Comparison of ENCODE assay signal across 2 fruit fly cellular contexts in the genomic region with DNA sequence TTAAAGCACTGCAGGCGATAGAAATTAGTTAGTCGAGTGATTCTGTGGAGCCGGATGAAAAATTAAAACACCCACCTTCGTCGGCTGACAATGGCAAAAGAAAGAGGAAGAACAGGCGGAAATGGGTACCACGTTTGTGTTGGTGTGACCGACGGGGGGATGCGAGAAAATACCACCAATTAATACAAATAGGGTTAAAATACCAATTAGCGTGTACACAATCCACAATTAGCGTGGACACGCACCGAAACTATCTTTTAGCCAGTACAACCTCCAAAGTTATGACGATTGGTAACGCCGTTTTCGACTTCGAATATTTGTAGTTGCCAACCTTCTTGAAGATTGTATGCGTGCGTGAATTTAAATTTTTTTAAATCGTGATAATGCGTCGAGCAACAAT.
A peak's percentile ranks its signal among the peaks of the same experiment; 100 is the strongest.
TF ChIP-seq lines count a peak whose summit lies in the region.

TSS of gene RpL30 (minus strand) at position 177 of the 400 bp plus-strand sequence.

TF ChIP-seq in whole organism, embryonic, 481 proteins besides CTCF, POLR2A, EP300 and RAD21 (continued from another document and continues in another):
- TF ChIP-seq CG10565 (GFP tag; optimal IDR thresholded peaks at IDR 0.05; lab: Kevin White, UChicago) = peak; percentile 35
- TF ChIP-seq Max (GFP tag; optimal IDR thresholded peaks at IDR 0.05; lab: Kevin White, UChicago) = peak; percentile 95
- peak; percentile 73 for TF ChIP-seq fd3F (GFP tag; optimal IDR thresholded peaks at IDR 0.05; lab: Kevin White, UChicago)
- TF ChIP-seq Eip74EF (GFP tag; optimal IDR thresholded peaks at IDR 0.05; lab: Kevin White, UChicago) = peak in 1 of 2 experiments; percentile 88
- peak; percentile 66 for TF ChIP-seq CG10321 (GFP tag; IDR thresholded peaks at IDR 0.05; lab: Robert Waterston, UW)
- peak; percentile 90 for TF ChIP-seq wek (GFP tag; optimal IDR thresholded peaks at IDR 0.05; lab: Kevin White, UChicago)
- TF ChIP-seq Blimp-1 (GFP tag; optimal IDR thresholded peaks at IDR 0.05; lab: Kevin White, UChicago) = peak; percentile 76
- peak; percentile 60 for TF ChIP-seq Deaf1 (tag; optimal IDR thresholded peaks at IDR 0.05; lab: Kevin White, UChicago)
- TF ChIP-seq CG2875 (GFP tag; optimal IDR thresholded peaks at IDR 0.05; lab: Kevin White, UChicago) = peak; percentile 92
- TF ChIP-seq cg (GFP tag; optimal IDR thresholded peaks at IDR 0.05; lab: Kevin White, UChicago) = no peak
- peak; percentile 87 for TF ChIP-seq CG2712 (tag; optimal IDR thresholded peaks at IDR 0.05; lab: Kevin White, UChicago)
- peak; percentile 98 for TF ChIP-seq caup (GFP tag; optimal IDR thresholded peaks at IDR 0.05; lab: Kevin White, UChicago; ENCODE audit: severe bottlenecking)
- TF ChIP-seq NFAT (GFP tag; IDR thresholded peaks at IDR 0.05; lab: Robert Waterston, UW) = peak; percentile 86
- peak; percentile 55 for TF ChIP-seq CG42726 (GFP tag; IDR thresholded peaks at IDR 0.05; lab: Robert Waterston, UW; ENCODE audit: partially characterized antibody)
- peak; percentile 82 for TF ChIP-seq CG7786 (GFP tag; optimal IDR thresholded peaks at IDR 0.05; lab: Kevin White, UChicago)
- peak; percentile 85 for TF ChIP-seq CG12236 (GFP tag; optimal IDR thresholded peaks at IDR 0.05; lab: Kevin White, UChicago)
- TF ChIP-seq kni (GFP tag; optimal IDR thresholded peaks at IDR 0.05; lab: Kevin White, UChicago) = peak; percentile 89
- TF ChIP-seq ind (GFP tag; optimal IDR thresholded peaks at IDR 0.05; lab: Kevin White, UChicago) = peak; percentile 62
- peak; percentile 79; the same call in 2 of the 3 replicates for TF ChIP-seq CG11560 (tag; IDR thresholded peaks at IDR 0.05; lab: Robert Waterston, UW)
- peak; percentile 93 for TF ChIP-seq CG1233 (GFP tag; optimal IDR thresholded peaks at IDR 0.05; lab: Kevin White, UChicago)
- TF ChIP-seq HLH4C (GFP tag; IDR thresholded peaks at IDR 0.05; lab: Robert Waterston, UW; ENCODE audit: partially characterized antibody) = peak; percentile 20; the same call in 1 of the 3 replicates
- TF ChIP-seq CG16863 (GFP tag; optimal IDR thresholded peaks at IDR 0.05; lab: Kevin White, UChicago) = peak; percentile 86
- peak; percentile 23 for TF ChIP-seq CG15479 (GFP tag; optimal IDR thresholded peaks at IDR 0.05; lab: Kevin White, UChicago)
- peak; percentile 54 for TF ChIP-seq CG14667 (GFP tag; IDR thresholded peaks at IDR 0.05; lab: Robert Waterston, UW)
- peak; percentile 57; the same call in 2 of the 3 replicates for TF ChIP-seq Mrtf (GFP tag; IDR thresholded peaks at IDR 0.05; lab: Robert Waterston, UW)
- no peak for TF ChIP-seq Hmx (GFP tag; optimal IDR thresholded peaks at IDR 0.05; lab: Kevin White, UChicago)
- peak; percentile 93 for TF ChIP-seq p53 (GFP tag; optimal IDR thresholded peaks at IDR 0.05; lab: Kevin White, UChicago)
- TF ChIP-seq insv (GFP tag; optimal IDR thresholded peaks at IDR 0.05; lab: Kevin White, UChicago) = peak in 1 of 2 experiments; percentile 84
- peak; percentile 92 for TF ChIP-seq CG6683 (GFP tag; optimal IDR thresholded peaks at IDR 0.05; lab: Kevin White, UChicago)
- TF ChIP-seq nerfin-1 (tag; optimal IDR thresholded peaks at IDR 0.05; lab: Kevin White, UChicago) = peak; percentile 80
- peak; percentile 96 for TF ChIP-seq CG12659 (GFP tag; optimal IDR thresholded peaks at IDR 0.05; lab: Kevin White, UChicago)
- peak; percentile 90 for TF ChIP-seq repo (GFP tag; optimal IDR thresholded peaks at IDR 0.05; lab: Kevin White, UChicago)
- TF ChIP-seq CG12299 (tag; optimal IDR thresholded peaks at IDR 0.05; lab: Kevin White, UChicago) = peak; percentile 92
- TF ChIP-seq CG2116 (GFP tag; optimal IDR thresholded peaks at IDR 0.05; lab: Kevin White, UChicago) = peak; percentile 90
- TF ChIP-seq gsb (GFP tag; IDR thresholded peaks at IDR 0.05; lab: Robert Waterston, UW) = peak; percentile 74
- TF ChIP-seq Ada2b (GFP tag; IDR thresholded peaks at IDR 0.05; lab: Robert Waterston, UW) = peak; percentile 69
- TF ChIP-seq HLHmδ (GFP tag; optimal IDR thresholded peaks at IDR 0.05; lab: Kevin White, UChicago) = peak; percentile 99
- TF ChIP-seq Ets97D (GFP tag; optimal IDR thresholded peaks at IDR 0.05; lab: Kevin White, UChicago) = peak; percentile 100
- TF ChIP-seq CG11247 (GFP tag; IDR thresholded peaks at IDR 0.05; lab: Robert Waterston, UW) = peak; percentile 81
- TF ChIP-seq tap (tag; optimal IDR thresholded peaks at IDR 0.05; lab: Kevin White, UChicago) = peak; percentile 77
- peak; percentile 95 for TF ChIP-seq CG17912 (GFP tag; optimal IDR thresholded peaks at IDR 0.05; lab: Kevin White, UChicago)
- peak; percentile 89 for TF ChIP-seq bigmax (GFP tag; optimal IDR thresholded peaks at IDR 0.05; lab: Kevin White, UChicago)
- peak; percentile 100 for TF ChIP-seq dm (GFP tag; optimal IDR thresholded peaks at IDR 0.05; lab: Kevin White, UChicago)
- peak; percentile 90 for TF ChIP-seq CG14014 (GFP tag; IDR thresholded peaks at IDR 0.05; lab: Robert Waterston, UW)
- TF ChIP-seq CG12769 (tag; optimal IDR thresholded peaks at IDR 0.05; lab: Kevin White, UChicago) = peak; percentile 94
- peak; percentile 60 for TF ChIP-seq Drgx (GFP tag; IDR thresholded peaks at IDR 0.05; lab: Robert Waterston, UW)
- peak; percentile 61 for TF ChIP-seq Sry-β (GFP tag; optimal IDR thresholded peaks at IDR 0.05; lab: Kevin White, UChicago)
- peak; percentile 26; the same call in 1 of the 3 replicates for TF ChIP-seq Doc3 (GFP tag; IDR thresholded peaks at IDR 0.05; lab: Robert Waterston, UW; ENCODE audit: partially characterized antibody)
- TF ChIP-seq Meics (GFP tag; optimal IDR thresholded peaks at IDR 0.05; lab: Kevin White, UChicago) = peak; percentile 95
- peak; percentile 71 for TF ChIP-seq CG7745 (tag; optimal IDR thresholded peaks at IDR 0.05; lab: Kevin White, UChicago)
- TF ChIP-seq CG2120 (GFP tag; optimal IDR thresholded peaks at IDR 0.05; lab: Kevin White, UChicago) = peak; percentile 81
- peak; percentile 78 for TF ChIP-seq Dip3 (GFP tag; optimal IDR thresholded peaks at IDR 0.05; lab: Kevin White, UChicago)
- TF ChIP-seq CG10462 (GFP tag; optimal IDR thresholded peaks at IDR 0.05; lab: Kevin White, UChicago) = peak; percentile 77
- TF ChIP-seq nmo (GFP tag; optimal IDR thresholded peaks at IDR 0.05; lab: Kevin White, UChicago) = peak; percentile 88
- peak; percentile 94 for TF ChIP-seq Kr (GFP tag; optimal IDR thresholded peaks at IDR 0.05; lab: Kevin White, UChicago)
- peak; percentile 71; the same call in 2 of the 3 replicates for TF ChIP-seq z (GFP tag; IDR thresholded peaks at IDR 0.05; lab: Robert Waterston, UW)
- peak; percentile 65 for TF ChIP-seq dati (GFP tag; IDR thresholded peaks at IDR 0.05; lab: Robert Waterston, UW)
- TF ChIP-seq klu (GFP tag; IDR thresholded peaks at IDR 0.05; lab: Robert Waterston, UW) = no peak; the same call in 1 of the 2 replicates
- peak; percentile 97 for TF ChIP-seq sens (GFP tag; lab: Kevin White, UChicago)
- TF ChIP-seq sc (optimal IDR thresholded peaks at IDR 0.05; lab: Kevin White, UChicago) = no peak
- peak; percentile 66 for TF ChIP-seq sc (GFP tag; optimal IDR thresholded peaks at IDR 0.05; lab: Kevin White, UChicago)

TF ChIP-seq in whole organism, prepupa, 60 proteins besides CTCF, POLR2A, EP300 and RAD21 (continued from another document):
- peak; percentile 83 for TF ChIP-seq Eip75B (GFP tag; optimal IDR thresholded peaks at IDR 0.05; lab: Kevin White, UChicago)
- TF ChIP-seq spab (GFP tag; optimal IDR thresholded peaks at IDR 0.05; lab: Kevin White, UChicago) = peak; percentile 46
- TF ChIP-seq CG31627 (GFP tag; optimal IDR thresholded peaks at IDR 0.05; lab: Kevin White, UChicago) = peak; percentile 70
- TF ChIP-seq Ets96B (tag; optimal IDR thresholded peaks at IDR 0.05; lab: Kevin White, UChicago) = peak; percentile 60
- peak; percentile 91 for TF ChIP-seq CG6163 (GFP tag; IDR thresholded peaks at IDR 0.05; lab: Robert Waterston, UW)
- TF ChIP-seq CG6276 (GFP tag; optimal IDR thresholded peaks at IDR 0.05; lab: Kevin White, UChicago) = peak; percentile 39
- TF ChIP-seq CG7368 (GFP tag; optimal IDR thresholded peaks at IDR 0.05; lab: Kevin White, UChicago) = peak; percentile 69
- peak; percentile 70 for TF ChIP-seq CG15336 (GFP tag; IDR thresholded peaks at IDR 0.05; lab: Robert Waterston, UW)
- peak; percentile 86 for TF ChIP-seq Sox102F (GFP tag; optimal IDR thresholded peaks at IDR 0.05; lab: Kevin White, UChicago)
- no peak for TF ChIP-seq Eip93F (GFP tag; optimal IDR thresholded peaks at IDR 0.05; lab: Kevin White, UChicago)
- TF ChIP-seq cyc (GFP tag; optimal IDR thresholded peaks at IDR 0.05; lab: Kevin White, UChicago) = peak; percentile 77
